Worm (Caenorhabditis elegans): ENCODE data around the gene dyf-18.

- TF ChIP-seq egl-18 (GFP tag; IDR thresholded peaks at IDR 0.05) (no peak), hmg-1.2 (GFP tag; IDR thresholded peaks at IDR 0.05) (no peak), nfya-1 (tag; optimal IDR thresholded peaks at IDR 0.05; ENCODE audit: borderline replicate concordance, insufficient read depth) (no peak)
Observed at ce11 chrIV:11847771-11848312, 46.9 kb upstream of the dyf-18 start, which contains the start of the genes F38H4.6 and F38H4.4.
